Fruit fly (Drosophila melanogaster) whole organism, wandering third instar larva: ENCODE data around the gene CG43057.

Experiments
- Dfd ChIP-seq: fragments of >200 bp; optimal IDR thresholded peaks from 2 replicates; lab custom pipeline; 2017; ENCODE audit warnings: missing biosample characterization, missing genetic modification characterization
- Myc ChIP-seq: fragments of >200 bp; optimal IDR thresholded peaks from 2 replicates; lab custom pipeline; 2017
- Rel ChIP-seq, 2 experiments: fragments of 200-800 bp; sonication (Bioruptor generic) in 1 of 2; optimal IDR thresholded peaks; 2 replicates in 1 of 2; 3 replicates in 1 of 2; lab custom pipeline; 2016 to 2019; ENCODE audit warnings: mild to moderate bottlenecking in 2 of 2, missing biosample characterization in 2 of 2, missing genetic modification characterization in 2 of 2, moderate library complexity in 1 of 2
- dsf ChIP-seq: sonication (Bioruptor generic); optimal IDR thresholded peaks from 2 replicates; lab custom pipeline; 2016; ENCODE audit warnings: missing biosample characterization, missing genetic modification characterization, borderline replicate concordance
- foxo ChIP-seq, 2 experiments: fragments of 200-800 bp; sonication (Bioruptor generic); optimal IDR thresholded peaks; 2 replicates in 1 of 2; 3 replicates in 1 of 2; lab custom pipeline; 2016 to 2017; ENCODE audit warnings: missing biosample characterization in 2 of 2, missing genetic modification characterization in 2 of 2
- h ChIP-seq: fragments of 200-800 bp; sonication (Bioruptor generic); optimal IDR thresholded peaks from 3 replicates; lab custom pipeline; 2016; ENCODE audit warnings: missing biosample characterization, mild to moderate bottlenecking, missing genetic modification characterization
- usp ChIP-seq: fragments of >200 bp; optimal IDR thresholded peaks from 2 replicates; lab custom pipeline; 2017; ENCODE audit warnings: missing biosample characterization, missing genetic modification characterization

DNA sequence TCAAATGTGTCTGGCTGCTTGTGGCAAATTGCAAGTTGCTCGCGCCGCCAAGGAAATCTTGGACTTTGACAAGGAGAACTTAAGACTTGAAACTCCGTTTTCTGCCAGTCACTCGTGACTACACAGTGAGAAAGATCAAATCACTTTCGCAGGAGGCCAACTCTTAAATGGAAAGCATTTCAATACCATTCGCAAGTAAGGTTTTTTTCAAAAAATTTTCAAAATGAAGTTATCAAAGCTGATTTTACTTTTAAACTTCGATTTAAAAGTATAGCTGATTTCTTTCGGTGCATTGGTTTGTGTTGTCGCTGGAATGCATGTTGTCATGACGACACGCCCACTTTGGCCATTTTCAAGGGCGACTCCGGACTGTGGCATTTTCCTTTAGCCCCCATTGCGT, 11.4 kb downstream of the CG43057 start:
- TF ChIP-seq dsf (GFP tag; lab: Kevin White, UChicago): no peak
- peak in 1 of 2 experiments; percentile 34 for TF ChIP-seq foxo (GFP tag; optimal IDR thresholded peaks at IDR 0.05; lab: Kevin White, UChicago)
- TF ChIP-seq Myc: no peak
- TF ChIP-seq Dfd (GFP tag; lab: Kevin White, UChicago): no peak
- no peak for TF ChIP-seq usp (GFP tag; lab: Kevin White, UChicago)
- no peak for TF ChIP-seq Rel (GFP tag; optimal IDR thresholded peaks at IDR 0.05; lab: Kevin White, UChicago)
- no peak for TF ChIP-seq Rel (tag; optimal IDR thresholded peaks at IDR 0.05; lab: Kevin White, UChicago)
- peak; percentile 37 for TF ChIP-seq h (GFP tag; lab: Kevin White, UChicago)
